Worm (Caenorhabditis elegans) whole organism, mixed stage, embryonic: ENCODE data around the gene sut-2.

Source experiments
- M03D4.4 ChIP-seq: sonication (generic microtip); optimal IDR thresholded peaks from 2 replicates; lab custom pipeline; 2017; ENCODE audit warnings: mild to moderate bottlenecking, missing genetic modification characterization, missing compliant biosample characterization
- bed-3 ChIP-seq: fragments of 200-800 bp; sonication (Bioruptor generic); optimal IDR thresholded peaks from 3 replicates; lab custom pipeline; 2018; ENCODE audit warnings: mild to moderate bottlenecking, missing genetic modification characterization, moderate library complexity, missing compliant biosample characterization
- blmp-1 ChIP-seq: fragments of 150-350 bp; optimal IDR thresholded peaks from 2 replicates; lab custom pipeline; 2014; ENCODE audit warnings: missing biosample characterization, missing genetic modification characterization
- ceh-39 ChIP-seq: fragments of 150-350 bp; optimal IDR thresholded peaks from 2 replicates; lab custom pipeline; 2014; ENCODE audit warnings: missing biosample characterization, missing genetic modification characterization
- ceh-43 ChIP-seq: fragments of 200-800 bp; sonication (Bioruptor generic); optimal IDR thresholded peaks from 2 replicates; lab custom pipeline; 2018; ENCODE audit warnings: mild to moderate bottlenecking, missing genetic modification characterization, moderate library complexity, missing compliant biosample characterization
- ceh-83 ChIP-seq: fragments of 200-800 bp; sonication (Bioruptor generic); optimal IDR thresholded peaks from 2 replicates; lab custom pipeline; 2018; ENCODE audit warnings: mild to moderate bottlenecking, missing genetic modification characterization, missing compliant biosample characterization
- ces-1 ChIP-seq: fragments of 150-350 bp; optimal IDR thresholded peaks from 2 replicates; lab custom pipeline; 2014; ENCODE audit warnings: missing biosample characterization, missing genetic modification reagents, missing genetic modification characterization
- cnd-1 ChIP-seq: fragments of 200-800 bp; sonication (Bioruptor generic); optimal IDR thresholded peaks from 2 replicates; lab custom pipeline; 2018; ENCODE audit warnings: mild to moderate bottlenecking, missing genetic modification characterization, missing compliant biosample characterization
- drap-1 ChIP-seq: fragments of 200-800 bp; sonication (Bioruptor generic); optimal IDR thresholded peaks from 3 replicates; lab custom pipeline; 2018; ENCODE audit warnings: mild to moderate bottlenecking, missing genetic modification characterization, missing compliant biosample characterization
- elt-1 ChIP-seq: sonication (generic microtip); optimal IDR thresholded peaks from 2 replicates; lab custom pipeline; 2017; ENCODE audit warnings: missing genetic modification characterization, mild to moderate bottlenecking, missing compliant biosample characterization, antibody characterized with exemption, moderate library complexity, borderline replicate concordance; ENCODE audit not compliant: insufficient read depth
- elt-3 ChIP-seq: fragments of 150-350 bp; optimal IDR thresholded peaks from 2 replicates; lab custom pipeline; 2014; ENCODE audit warnings: missing biosample characterization, missing genetic modification characterization
- flh-1 ChIP-seq: fragments of 200-800 bp; sonication (Bioruptor generic); optimal IDR thresholded peaks from 2 replicates; lab custom pipeline; 2018; ENCODE audit warnings: mild to moderate bottlenecking, missing genetic modification characterization, moderate library complexity, missing compliant biosample characterization
- hlh-1 ChIP-seq: fragments of 150-350 bp; optimal IDR thresholded peaks from 2 replicates; lab custom pipeline; 2014; ENCODE audit warnings: missing biosample characterization, missing genetic modification reagents, missing genetic modification characterization
- lin-32 ChIP-seq: fragments of 200-800 bp; sonication (Bioruptor generic); optimal IDR thresholded peaks from 2 replicates; lab custom pipeline; 2018; ENCODE audit warnings: mild to moderate bottlenecking, missing genetic modification characterization, missing compliant biosample characterization
- lsy-2 ChIP-seq: fragments of 150-350 bp; optimal IDR thresholded peaks from 2 replicates; lab custom pipeline; 2014; ENCODE audit warnings: missing biosample characterization, missing genetic modification characterization
- mep-1 ChIP-seq: fragments of 150-350 bp; optimal IDR thresholded peaks from 2 replicates; lab custom pipeline; 2017; ENCODE audit warnings: missing biosample characterization, missing genetic modification reagents, missing genetic modification characterization, inconsistent platforms
- mls-2 ChIP-seq: sonication (generic microtip); optimal IDR thresholded peaks from 2 replicates; lab custom pipeline; 2016; ENCODE audit warnings: mild to moderate bottlenecking, missing genetic modification characterization, moderate library complexity, missing compliant biosample characterization
- nhr-12 ChIP-seq: fragments of 150-350 bp; optimal IDR thresholded peaks from 2 replicates; lab custom pipeline; 2014; ENCODE audit warnings: missing biosample characterization, missing genetic modification characterization
- nhr-2 ChIP-seq: fragments of 150-350 bp; optimal IDR thresholded peaks from 2 replicates; lab custom pipeline; 2014; ENCODE audit warnings: missing biosample characterization, missing genetic modification characterization
- nhr-237 ChIP-seq: fragments of 150-350 bp; optimal IDR thresholded peaks from 2 replicates; lab custom pipeline; 2014; ENCODE audit warnings: missing biosample characterization, missing genetic modification characterization
- nhr-76 ChIP-seq: sonication (generic microtip); optimal IDR thresholded peaks from 2 replicates; lab custom pipeline; 2017; ENCODE audit warnings: missing biosample characterization, missing genetic modification characterization
- pha-4 ChIP-seq: fragments of 150-350 bp; optimal IDR thresholded peaks from 2 replicates; lab custom pipeline; 2018; ENCODE audit warnings: missing biosample characterization, missing genetic modification reagents, missing genetic modification characterization
- sem-2 ChIP-seq: fragments of 200-800 bp; sonication (Bioruptor generic); optimal IDR thresholded peaks from 2 replicates; lab custom pipeline; 2018; ENCODE audit warnings: mild to moderate bottlenecking, missing genetic modification characterization, missing compliant biosample characterization
- snpc-4 ChIP-seq: fragments of 150-350 bp; optimal IDR thresholded peaks from 2 replicates; lab custom pipeline; 2014; ENCODE audit warnings: missing biosample characterization, missing genetic modification characterization
- unc-120 ChIP-seq: sonication (generic microtip); optimal IDR thresholded peaks from 2 replicates; lab custom pipeline; 2017; ENCODE audit warnings: missing genetic modification characterization, missing compliant biosample characterization; ENCODE audit not compliant: poor library complexity, severe bottlenecking
- unc-39 ChIP-seq: fragments of 150-350 bp; optimal IDR thresholded peaks from 2 replicates; lab custom pipeline; 2014; ENCODE audit warnings: missing biosample characterization, missing genetic modification characterization
- unc-62 ChIP-seq: fragments of 150-350 bp; optimal IDR thresholded peaks from 2 replicates; lab custom pipeline; 2014; ENCODE audit warnings: missing biosample characterization, missing genetic modification reagents, missing genetic modification characterization
- zip-8 ChIP-seq: fragments of 150-350 bp; optimal IDR thresholded peaks from 2 replicates; lab custom pipeline; 2014; ENCODE audit warnings: missing biosample characterization, missing genetic modification characterization
- ztf-11 ChIP-seq: fragments of 150-350 bp; optimal IDR thresholded peaks from 2 replicates; lab custom pipeline; 2014; ENCODE audit warnings: missing biosample characterization, missing genetic modification characterization

The sut-2 gene

ce11 chrV:4606828-4607227, 37.0 kb upstream of the sut-2 start, which contains the start of gene txt-6:
Gene txt-6, minus strand, starts transcription at chrV:4606928.
- TF ChIP-seq lin-32 (no peak), unc-39 (tag; lab: Kevin White, UChicago) (no peak), nhr-12 (no peak), cnd-1 (tag; lab: Kevin White, UChicago) (no peak)

ce11 chrV:4599225-4599624, 29.4 kb upstream of the sut-2 start:
- no peak for TF ChIP-seq lsy-2 (tag; lab: Kevin White, UChicago)
- TF ChIP-seq unc-120 (tag; lab: Kevin White, UChicago): no peak
- no peak for TF ChIP-seq ceh-39
- TF ChIP-seq unc-62 (GFP tag; lab: Kevin White, UChicago): no peak

- TF ChIP-seq ceh-39 (no peak), nhr-76 (tag; lab: Kevin White, UChicago) (no peak), mep-1 (tag; lab: Kevin White, UChicago) (no peak), unc-62 (GFP tag; lab: Kevin White, UChicago) (no peak), elt-1 (tag; lab: Kevin White, UChicago) (no peak), unc-39 (tag; lab: Kevin White, UChicago) (no peak), mls-2 (tag; lab: Kevin White, UChicago) (no peak), hlh-1 (tag; lab: Kevin White, UChicago) (no peak), nhr-12 (no peak), flh-1 (GFP tag; lab: Kevin White, UChicago) (no peak), nhr-237 (tag; lab: Kevin White, UChicago) (no peak), M03D4.4 (tag; lab: Kevin White, UChicago) (no peak), ces-1 (no peak), cnd-1 (tag; lab: Kevin White, UChicago) (no peak), lsy-2 (tag; lab: Kevin White, UChicago) (no peak), nhr-2 (no peak), drap-1 (no peak)
These were observed 28.6 kb upstream of the sut-2 start for ce11 chrV:4598489-4598888.

DNA sequence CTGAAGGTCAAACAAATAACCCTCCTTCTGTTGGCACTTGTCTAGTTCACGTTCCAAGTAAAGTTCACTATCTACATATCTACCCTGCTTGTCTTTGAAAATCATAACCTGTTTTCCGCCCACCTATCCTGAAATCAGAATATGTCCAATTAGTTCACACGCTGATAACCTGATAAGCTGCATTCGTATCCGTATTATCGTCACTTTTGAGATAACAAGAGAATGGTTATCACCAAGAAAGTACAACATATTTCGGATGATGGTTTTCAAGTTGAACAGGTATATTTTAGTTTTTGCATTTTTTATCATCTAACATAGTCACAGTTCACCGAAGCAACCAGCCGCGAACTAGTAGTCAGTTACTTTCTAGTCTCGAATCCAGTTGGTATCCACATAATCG, 20.9 kb upstream of the sut-2 start:
- no peak for TF ChIP-seq blmp-1
- TF ChIP-seq ztf-11: no peak
- TF ChIP-seq lsy-2 (tag; lab: Kevin White, UChicago): no peak
- no peak for TF ChIP-seq bed-3 (GFP tag; lab: Kevin White, UChicago)
- TF ChIP-seq snpc-4 (tag; lab: Kevin White, UChicago): no peak

- TF ChIP-seq lin-32 (no peak), M03D4.4 (tag; lab: Kevin White, UChicago) (no peak), unc-120 (tag; lab: Kevin White, UChicago) (no peak), mep-1 (tag; lab: Kevin White, UChicago) (no peak), ceh-39 (no peak), zip-8 (tag; lab: Kevin White, UChicago) (no peak), mls-2 (tag; lab: Kevin White, UChicago) (no peak), snpc-4 (tag; lab: Kevin White, UChicago) (no peak), pha-4 (no peak), sem-2 (GFP tag; lab: Kevin White, UChicago) (no peak), drap-1 (no peak), ceh-83 (GFP tag; lab: Kevin White, UChicago) (no peak), ceh-43 (GFP tag; lab: Kevin White, UChicago) (no peak), nhr-237 (tag; lab: Kevin White, UChicago) (no peak)
These were observed 15.2 kb upstream of the sut-2 start, which contains the start of gene Y61A9LA.1 for ce11 chrV:4585009-4585408. Gene Y61A9LA.1, plus strand, starts transcription at chrV:4585309.

ce11 chrV:4580594-4580993, 10.7 kb upstream of the sut-2 start:
- TF ChIP-seq unc-120 (tag; lab: Kevin White, UChicago) (no peak), ceh-39 (no peak), elt-3 (tag; lab: Kevin White, UChicago) (no peak), cnd-1 (tag; lab: Kevin White, UChicago) (no peak)
